Worm (Caenorhabditis elegans) whole organism, young adult: Measurements from ENCODE around the gene egl-8.

ENCODE experiments used
- unc-130 ChIP-seq: sonication (generic microtip); optimal IDR thresholded peaks from 2 replicates; lab custom pipeline; 2016; ENCODE audit warnings: missing genetic modification reagents, missing genetic modification characterization, missing compliant biosample characterization
- ztf-26 ChIP-seq: sonication (generic microtip); optimal IDR thresholded peaks from 2 replicates; lab custom pipeline; 2017; ENCODE audit warnings: missing genetic modification characterization, missing compliant biosample characterization

- TF ChIP-seq ztf-26 (tag; lab: Kevin White, UChicago) (no peak), unc-130 (no peak)
Measured at ce11 chrV:68112-68511, 47.5 kb downstream of the egl-8 start.
